Fruit fly (Drosophila melanogaster): ENCODE measurements around the gene tHMG1.
A peak's percentile ranks its signal among the peaks of the same experiment; 100 is the strongest.

tHMG1 gene

dm6 chr3R:22492767-22493166 is 1.1 kb downstream of the tHMG1 start, which contains the start of gene tHMG2:
tHMG2 (plus strand) TSS chr3R:22492953.
- TF ChIP-seq Gug (GFP tag; IDR thresholded peaks at IDR 0.05): no peak
- TF ChIP-seq CG3032 (tag; optimal IDR thresholded peaks at IDR 0.05): no peak
- no peak for TF ChIP-seq topi (GFP tag; optimal IDR thresholded peaks at IDR 0.05)
- no peak for TF ChIP-seq CG10669 (GFP tag; optimal IDR thresholded peaks at IDR 0.05)
- TF ChIP-seq net (GFP tag; optimal IDR thresholded peaks at IDR 0.05): no peak
- TF ChIP-seq CG1621 (tag; optimal IDR thresholded peaks at IDR 0.05): no peak
- TF ChIP-seq spab (GFP tag; optimal IDR thresholded peaks at IDR 0.05): no peak
- no peak for TF ChIP-seq CG4318 (GFP tag; optimal IDR thresholded peaks at IDR 0.05)
- no peak for TF ChIP-seq Sox102F (GFP tag; optimal IDR thresholded peaks at IDR 0.05)
- no peak for TF ChIP-seq svp (GFP tag)
- no peak for TF ChIP-seq CG15336 (GFP tag; IDR thresholded peaks at IDR 0.05)
- TF ChIP-seq esn (GFP tag; optimal IDR thresholded peaks at IDR 0.05): no peak

DNA sequence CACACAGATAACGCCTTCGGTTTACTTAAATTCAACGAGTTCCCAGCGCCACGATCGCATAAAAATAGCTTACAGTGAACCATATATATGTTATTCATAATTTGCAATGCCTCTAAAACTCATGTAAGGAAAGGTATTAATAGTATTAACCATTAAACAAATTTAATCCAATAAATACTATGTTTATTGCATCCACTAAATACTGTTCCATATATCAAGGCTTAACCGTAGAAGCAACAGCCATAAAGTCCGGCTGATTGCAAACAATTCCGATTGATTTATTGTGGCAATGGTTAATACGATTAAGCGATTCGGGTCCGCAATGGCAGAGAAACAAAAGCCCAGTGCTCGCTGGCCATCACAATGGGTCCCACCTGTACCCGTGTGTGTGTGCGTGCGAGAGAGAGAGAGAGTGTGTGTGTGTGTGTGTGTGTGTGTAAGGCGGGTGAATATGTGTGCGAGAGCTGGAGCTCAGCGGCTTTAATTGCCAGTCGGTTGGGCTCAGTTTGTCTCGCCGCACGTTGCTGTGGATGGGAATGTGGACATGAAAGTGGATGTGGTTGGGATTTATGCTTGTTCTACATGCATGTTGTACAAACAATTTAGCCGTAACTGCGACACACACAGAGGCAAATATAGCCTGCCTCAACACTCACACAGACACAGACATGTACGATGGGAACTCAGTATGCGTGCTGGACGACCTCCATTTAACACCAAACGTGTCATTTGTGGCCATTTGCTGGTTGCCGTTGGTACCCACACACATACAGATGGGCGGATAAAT is 3.1 kb downstream of the tHMG1 start:
- TF ChIP-seq topi (GFP tag; optimal IDR thresholded peaks at IDR 0.05) (peak; percentile 20), CG6792 (GFP tag; optimal IDR thresholded peaks at IDR 0.05) (peak; percentile 21), Gug (GFP tag; IDR thresholded peaks at IDR 0.05) (no peak), fd85E (GFP tag; optimal IDR thresholded peaks at IDR 0.05) (no peak), Eip78C (GFP tag) (peak; percentile 68), CG10631 (GFP tag; optimal IDR thresholded peaks at IDR 0.05) (peak; percentile 2), dsx (GFP tag; optimal IDR thresholded peaks at IDR 0.05; ENCODE audit: poor library complexity, severe bottlenecking) (no peak), CG16779 (tag; optimal IDR thresholded peaks at IDR 0.05) (peak; percentile 24), CG7368 (GFP tag; optimal IDR thresholded peaks at IDR 0.05) (peak; percentile 1), CG6276 (GFP tag; optimal IDR thresholded peaks at IDR 0.05) (peak; percentile 74), Ets96B (tag; optimal IDR thresholded peaks at IDR 0.05) (peak; percentile 17), net (GFP tag; optimal IDR thresholded peaks at IDR 0.05) (no peak), Hr4 (GFP tag; optimal IDR thresholded peaks at IDR 0.05) (peak; percentile 18), eg (GFP tag; IDR thresholded peaks at IDR 0.05) (0 out of 3 replicates have a peak, but pooled peaks have one; percentile 26), salr (GFP tag; optimal IDR thresholded peaks at IDR 0.05) (no peak), CG11294 (GFP tag; IDR thresholded peaks at IDR 0.05) (no peak), cyc (GFP tag; optimal IDR thresholded peaks at IDR 0.05) (peak; percentile 39), Eip75B (GFP tag; optimal IDR thresholded peaks at IDR 0.05) (peak; percentile 12), CG8319 (GFP tag; optimal IDR thresholded peaks at IDR 0.05) (peak; percentile 55)

dm6 chr3R:22497025-22497424 is 5.4 kb downstream of the tHMG1 start, which contains the start of gene Octbeta1R:
Octbeta1R (plus strand) TSS chr3R:22497215.
- TF ChIP-seq fd85E (GFP tag; optimal IDR thresholded peaks at IDR 0.05) (no peak), net (GFP tag; optimal IDR thresholded peaks at IDR 0.05) (no peak), lz (GFP tag; optimal IDR thresholded peaks at IDR 0.05) (no peak), cyc (GFP tag; optimal IDR thresholded peaks at IDR 0.05) (no peak), pdm3 (GFP tag; optimal IDR thresholded peaks at IDR 0.05) (no peak), CG11762 (GFP tag; optimal IDR thresholded peaks at IDR 0.05; ENCODE audit: insufficient read depth) (no peak), CG7368 (GFP tag; optimal IDR thresholded peaks at IDR 0.05) (no peak), CG6792 (GFP tag; optimal IDR thresholded peaks at IDR 0.05) (no peak), CG32006 (GFP tag; optimal IDR thresholded peaks at IDR 0.05) (no peak)

DNA sequence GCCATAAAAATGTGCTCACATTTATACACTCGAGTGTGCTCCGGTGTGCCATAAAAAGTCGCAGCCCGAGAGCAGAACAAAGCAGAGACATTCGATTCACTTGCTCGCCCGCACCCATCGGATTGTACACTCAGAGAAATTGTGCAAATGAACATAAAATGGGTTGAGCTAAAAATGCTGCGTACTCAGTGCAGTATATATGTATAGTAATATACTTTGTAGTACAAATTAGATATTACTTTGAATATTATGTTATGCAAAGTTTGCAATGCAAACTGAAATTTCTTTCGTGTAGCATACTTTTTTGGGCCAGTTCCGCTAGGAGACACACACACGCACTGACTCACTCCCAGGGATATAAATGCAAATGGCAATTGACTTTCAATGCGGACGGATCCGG is 12.0 kb downstream of the tHMG1 start:
- TF ChIP-seq CG8119 (GFP tag; IDR thresholded peaks at IDR 0.05) (no peak), svp (GFP tag) (peak; percentile 15), CG10631 (GFP tag; optimal IDR thresholded peaks at IDR 0.05) (no peak), Met (GFP tag; optimal IDR thresholded peaks at IDR 0.05) (no peak), fd59A (GFP tag; optimal IDR thresholded peaks at IDR 0.05) (no peak), dac (GFP tag; optimal IDR thresholded peaks at IDR 0.05) (no peak), Hr39 (GFP tag; optimal IDR thresholded peaks at IDR 0.05) (no peak)
